Worm (Caenorhabditis elegans) whole organism, L3 larva: ENCODE data around the gene lido-12.

Experiments used
- ZK546.5 ChIP-seq: sonication (generic microtip); optimal IDR thresholded peaks from 2 replicates; lab custom pipeline; 2017; ENCODE audit warnings: missing biosample characterization, missing genetic modification characterization
- ama-1 ChIP-seq: fragments of 150-350 bp; optimal IDR thresholded peaks from 2 replicates; lab custom pipeline; 2018
- ceh-82 ChIP-seq: fragments of 150-350 bp; optimal IDR thresholded peaks from 2 replicates; lab custom pipeline; 2014; ENCODE audit warnings: missing biosample characterization, missing genetic modification characterization
- daf-12 ChIP-seq: fragments of 150-350 bp; optimal IDR thresholded peaks from 2 replicates; lab custom pipeline; 2014; ENCODE audit warnings: missing biosample characterization, missing genetic modification reagents, missing genetic modification characterization
- egl-27 ChIP-seq: sonication (generic microtip); optimal IDR thresholded peaks from 4 replicates; lab custom pipeline; 2017; ENCODE audit warnings: missing biosample characterization, missing genetic modification reagents, missing genetic modification characterization
- elt-1 ChIP-seq: fragments of 150-350 bp; optimal IDR thresholded peaks from 2 replicates; lab custom pipeline; 2014; ENCODE audit warnings: missing biosample characterization, missing genetic modification characterization
- hmg-11 ChIP-seq: sonication (generic microtip); optimal IDR thresholded peaks from 2 replicates; lab custom pipeline; 2016; ENCODE audit warnings: missing genetic modification characterization, missing compliant biosample characterization
- mml-1 ChIP-seq: fragments of 150-350 bp; sonication (generic microtip); optimal IDR thresholded peaks from 3 replicates; lab custom pipeline; 2014; ENCODE audit warnings: missing biosample characterization, missing genetic modification characterization
- nhr-23 ChIP-seq: fragments of 150-350 bp; optimal IDR thresholded peaks from 2 replicates; lab custom pipeline; 2014; ENCODE audit warnings: missing biosample characterization, missing genetic modification reagents, missing genetic modification characterization
- nhr-77 ChIP-seq: fragments of 150-350 bp; optimal IDR thresholded peaks from 2 replicates; lab custom pipeline; 2014; ENCODE audit warnings: missing biosample characterization, missing genetic modification characterization
- pha-4 ChIP-seq: fragments of 150-350 bp; optimal IDR thresholded peaks from 2 replicates; lab custom pipeline; 2014; ENCODE audit warnings: missing biosample characterization, missing genetic modification reagents, missing genetic modification characterization
- skn-1 ChIP-seq: fragments of 150-350 bp; optimal IDR thresholded peaks from 2 replicates; lab custom pipeline; 2014; ENCODE audit warnings: missing biosample characterization, missing genetic modification characterization
- snpc-4 ChIP-seq: fragments of 150-350 bp; optimal IDR thresholded peaks from 2 replicates; lab custom pipeline; 2014; ENCODE audit warnings: missing biosample characterization, missing genetic modification characterization
- ztf-11 ChIP-seq: fragments of 150-350 bp; optimal IDR thresholded peaks from 2 replicates; lab custom pipeline; 2014; ENCODE audit warnings: missing biosample characterization, missing genetic modification characterization

DNA sequence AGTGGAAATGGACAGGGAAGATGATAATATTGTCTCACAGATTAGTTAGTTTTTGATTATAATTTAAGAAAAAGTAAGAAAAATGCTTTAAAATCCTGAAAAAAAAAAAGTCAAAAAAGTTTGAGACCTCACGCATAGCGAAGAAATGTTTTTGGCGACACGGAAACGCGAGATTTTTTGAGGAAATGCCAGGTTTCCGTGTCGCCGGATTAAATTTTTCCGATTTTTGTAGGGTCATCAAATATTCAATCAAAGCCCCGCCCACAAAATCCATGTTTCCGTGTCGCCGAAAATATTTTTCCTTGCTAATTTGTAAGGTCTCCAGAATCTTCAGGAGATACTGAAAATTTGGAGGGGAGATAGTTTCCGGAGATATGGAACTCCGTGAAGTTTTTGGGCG lies 13.3 kb upstream of the lido-12 start:
- TF ChIP-seq ama-1 (no peak), snpc-4 (no peak), nhr-77 (no peak), mml-1 (no peak), pha-4 (tag; lab: Kevin White, UChicago) (no peak), daf-12 (no peak), skn-1 (tag; lab: Kevin White, UChicago) (no peak), nhr-23 (tag; lab: Kevin White, UChicago) (no peak), elt-1 (tag; lab: Kevin White, UChicago) (no peak), ceh-82 (tag; lab: Kevin White, UChicago) (no peak), egl-27 (tag; lab: Kevin White, UChicago) (no peak), ZK546.5 (tag; lab: Kevin White, UChicago) (no peak), ztf-11 (tag; lab: Kevin White, UChicago) (no peak), hmg-11 (no peak)
